Fruit fly (Drosophila melanogaster) whole organism, embryonic: ENCODE results near the gene Tnpo.

Source experiments
- Blimp-1 ChIP-seq: fragments of 200-800 bp; sonication (Bioruptor generic); optimal IDR thresholded peaks from 3 replicates; lab custom pipeline; 2018; ENCODE audit warnings: missing biosample characterization, missing genetic modification characterization, mild to moderate bottlenecking, moderate library complexity, missing genetic modification reagents
- CG12219 ChIP-seq: fragments of 200-800 bp; sonication (Bioruptor generic); optimal IDR thresholded peaks from 3 replicates; lab custom pipeline; 2018; ENCODE audit warnings: missing biosample characterization, mild to moderate bottlenecking, missing genetic modification characterization
- CG1603 ChIP-seq: fragments of 200-800 bp; sonication (Bioruptor generic); optimal IDR thresholded peaks from 2 replicates; lab custom pipeline; 2019; ENCODE audit warnings: missing biosample characterization, mild to moderate bottlenecking, missing genetic modification characterization, moderate library complexity
- CG16779 ChIP-seq: fragments of 200-800 bp; sonication (Bioruptor generic); IDR thresholded peaks from 2 replicates; pipeline ENCODE4 v1.3.6; 2022; ENCODE audit warnings: missing biosample characterization, missing genetic modification characterization
- CG17802 ChIP-seq: fragments of 200-800 bp; sonication (Bioruptor generic); optimal IDR thresholded peaks from 2 replicates; lab custom pipeline; 2018; ENCODE audit warnings: missing biosample characterization, mild to moderate bottlenecking, missing genetic modification characterization, moderate library complexity
- CG17829 ChIP-seq: fragments of 200-800 bp; optimal IDR thresholded peaks from 2 replicates; lab custom pipeline; 2019; ENCODE audit warnings: missing biosample characterization, mild to moderate bottlenecking, missing genetic modification characterization, moderate library complexity
- CG3163 ChIP-seq: fragments of 200-800 bp; sonication (Bioruptor generic); optimal IDR thresholded peaks from 3 replicates; lab custom pipeline; 2016; ENCODE audit warnings: missing biosample characterization, missing genetic modification characterization
- CG4360 ChIP-seq: fragments of 200-800 bp; sonication (Bioruptor generic); IDR thresholded peaks from 2 replicates; pipeline ENCODE4 v1.3.6; 2022; ENCODE audit warnings: missing biosample characterization, missing genetic modification characterization
- CG4617 ChIP-seq: fragments of 200-800 bp; sonication (Bioruptor generic); optimal IDR thresholded peaks from 3 replicates; lab custom pipeline; 2016; ENCODE audit warnings: missing biosample characterization, missing genetic modification characterization, borderline replicate concordance
- CG4707 ChIP-seq: fragments of 200-800 bp; sonication (Bioruptor generic); optimal IDR thresholded peaks from 2 replicates; lab custom pipeline; 2018; ENCODE audit warnings: missing biosample characterization, mild to moderate bottlenecking, missing genetic modification characterization, moderate library complexity
- CG7839 ChIP-seq: fragments of 200-800 bp; sonication (Bioruptor generic); optimal IDR thresholded peaks from 3 replicates; lab custom pipeline; 2018; ENCODE audit warnings: missing biosample characterization, mild to moderate bottlenecking, missing genetic modification characterization, moderate library complexity
- CG8924 ChIP-seq: fragments of 200-800 bp; optimal IDR thresholded peaks from 3 replicates; lab custom pipeline; 2019; ENCODE audit warnings: missing biosample characterization, mild to moderate bottlenecking, missing genetic modification characterization, moderate library complexity
- D ChIP-seq, 2 experiments: fragments of 200-800 bp in 1 of 2; fragments of >200 bp in 1 of 2; sonication (Bioruptor generic) in 1 of 2; optimal IDR thresholded peaks; 2 replicates in 1 of 2; 3 replicates in 1 of 2; lab custom pipeline; 2017; ENCODE audit warnings: mild to moderate bottlenecking in 1 of 2, missing biosample characterization in 1 of 2, missing genetic modification characterization in 1 of 2, missing genetic modification reagents in 1 of 2
- Dp ChIP-seq: fragments of 200-800 bp; sonication (Bioruptor generic); optimal IDR thresholded peaks from 2 replicates; lab custom pipeline; 2018; ENCODE audit warnings: missing biosample characterization, mild to moderate bottlenecking, missing genetic modification characterization, moderate library complexity
- Ets65A ChIP-seq: fragments of 200-800 bp; sonication (Bioruptor generic); peaks from one replicate; lab custom pipeline; 2016; ENCODE audit warnings: missing biosample characterization, missing genetic modification characterization
- Jarid2 ChIP-seq: fragments of 200-800 bp; sonication (Bioruptor generic); optimal IDR thresholded peaks from 3 replicates; lab custom pipeline; 2017; ENCODE audit warnings: mild to moderate bottlenecking, missing biosample characterization, missing genetic modification reagents, missing genetic modification characterization
- Neu2 ChIP-seq: fragments of 200-800 bp; sonication (Bioruptor generic); optimal IDR thresholded peaks from 3 replicates; lab custom pipeline; 2016; ENCODE audit warnings: missing biosample characterization, missing genetic modification characterization, borderline replicate concordance
- abd-A ChIP-seq: fragments of 200-800 bp; sonication (Bioruptor generic); optimal IDR thresholded peaks from 3 replicates; lab custom pipeline; 2019; ENCODE audit warnings: missing biosample characterization, mild to moderate bottlenecking, missing genetic modification characterization, moderate library complexity
- ash1 ChIP-seq: fragments of 200-800 bp; sonication (Bioruptor generic); optimal IDR thresholded peaks from 2 replicates; lab custom pipeline; 2018; ENCODE audit warnings: missing biosample characterization, mild to moderate bottlenecking, missing genetic modification characterization
- cato ChIP-seq: fragments of 200-800 bp; sonication (Bioruptor generic); optimal IDR thresholded peaks from 2 replicates; lab custom pipeline; 2016; ENCODE audit warnings: missing biosample characterization, missing genetic modification characterization, borderline replicate concordance
- crol ChIP-seq: fragments of 200-800 bp; sonication (Bioruptor generic); IDR thresholded peaks from 2 replicates; pipeline ENCODE4 v1.3.6; 2022; ENCODE audit warnings: missing biosample characterization, missing genetic modification characterization
- dpn ChIP-seq, 2 experiments: fragments of 200-800 bp; sonication (Bioruptor generic); optimal IDR thresholded peaks; 3 replicates each; lab custom pipeline; 2016; ENCODE audit warnings: missing biosample characterization in 2 of 2, missing genetic modification characterization in 2 of 2
- eve ChIP-seq, 2 experiments: fragments of >200 bp; optimal IDR thresholded peaks; 2 replicates each; lab custom pipeline; 2017; ENCODE audit warnings: missing biosample characterization in 2 of 2, missing genetic modification characterization in 2 of 2
- fd3F ChIP-seq: fragments of 200-800 bp; sonication (Bioruptor generic); optimal IDR thresholded peaks from 2 replicates; lab custom pipeline; 2018; ENCODE audit warnings: missing biosample characterization, mild to moderate bottlenecking, missing genetic modification characterization, moderate library complexity
- fd64A ChIP-seq: fragments of 200-800 bp; sonication (Bioruptor generic); optimal IDR thresholded peaks from 3 replicates; lab custom pipeline; 2018; ENCODE audit warnings: missing biosample characterization, mild to moderate bottlenecking, missing genetic modification characterization
- fru ChIP-seq: fragments of >200 bp; optimal IDR thresholded peaks from 2 replicates; lab custom pipeline; 2017
- gcm2 ChIP-seq: fragments of 200-800 bp; sonication (Bioruptor generic); optimal IDR thresholded peaks from 2 replicates; lab custom pipeline; 2016; ENCODE audit warnings: missing biosample characterization, missing genetic modification characterization
- gsb-n ChIP-seq: fragments of 200-800 bp; sonication (Bioruptor generic); optimal IDR thresholded peaks from 3 replicates; lab custom pipeline; 2018; ENCODE audit warnings: missing biosample characterization, mild to moderate bottlenecking, missing genetic modification characterization
- gt ChIP-seq: fragments of 200-800 bp; sonication (Bioruptor generic); IDR thresholded peaks from 2 replicates; pipeline ENCODE4 v1.3.6; 2022; ENCODE audit warnings: missing biosample characterization, missing genetic modification characterization
- hkb ChIP-seq, 2 experiments: fragments of 200-800 bp in 1 of 2; fragments of >200 bp in 1 of 2; sonication (Bioruptor generic) in 1 of 2; IDR thresholded peaks in 1 of 2; optimal IDR thresholded peaks in 1 of 2; 2 replicates each; pipeline versions ENCODE4 v1.3.6 to Lab custom; 2017 to 2022; ENCODE audit warnings: missing biosample characterization in 1 of 2, missing genetic modification characterization in 1 of 2
- insv ChIP-seq, 2 experiments: fragments of 200-800 bp; sonication (Bioruptor generic); optimal IDR thresholded peaks; 3 replicates each; lab custom pipeline; 2016 to 2018; ENCODE audit warnings: missing biosample characterization in 2 of 2, missing genetic modification characterization in 2 of 2
- kay ChIP-seq: fragments of 200-800 bp; sonication (Bioruptor generic); optimal IDR thresholded peaks from 2 replicates; lab custom pipeline; 2016; ENCODE audit warnings: missing biosample characterization, missing genetic modification characterization
- knrl ChIP-seq: fragments of 200-800 bp; sonication (Bioruptor generic); IDR thresholded peaks from 3 replicates; pipeline ENCODE4 v1.3.6; 2022; ENCODE audit warnings: missing biosample characterization, missing genetic modification characterization; ENCODE audit not compliant: partially characterized antibody
- lmd ChIP-seq: fragments of 200-800 bp; sonication (Bioruptor generic); IDR thresholded peaks from 2 replicates; pipeline ENCODE4 v1.3.6; 2022; ENCODE audit warnings: missing biosample characterization, missing genetic modification characterization
- luna ChIP-seq: fragments of 200-800 bp; sonication (Bioruptor generic); optimal IDR thresholded peaks from 2 replicates; lab custom pipeline; 2016; ENCODE audit warnings: missing biosample characterization, missing genetic modification characterization
- nerfin-1 ChIP-seq: fragments of 200-800 bp; sonication (Bioruptor generic); optimal IDR thresholded peaks from 3 replicates; lab custom pipeline; 2019; ENCODE audit warnings: missing biosample characterization, mild to moderate bottlenecking, missing genetic modification characterization, moderate library complexity
- nerfin-2 ChIP-seq: fragments of 200-800 bp; sonication (Bioruptor generic); IDR thresholded peaks from 2 replicates; pipeline ENCODE4 v1.3.6; 2022; ENCODE audit warnings: missing biosample characterization, missing genetic modification characterization; ENCODE audit not compliant: partially characterized antibody
- oc ChIP-seq: fragments of 200-800 bp; sonication (Bioruptor generic); optimal IDR thresholded peaks from 2 replicates; lab custom pipeline; 2018; ENCODE audit warnings: missing biosample characterization, mild to moderate bottlenecking, missing genetic modification characterization, moderate library complexity
- phol ChIP-seq: fragments of 200-800 bp; sonication (Bioruptor generic); optimal IDR thresholded peaks from 3 replicates; lab custom pipeline; 2018; ENCODE audit warnings: missing biosample characterization, mild to moderate bottlenecking, missing genetic modification characterization, moderate library complexity
- pros ChIP-seq: fragments of 200-800 bp; sonication (Bioruptor generic); optimal IDR thresholded peaks from 3 replicates; lab custom pipeline; 2019; ENCODE audit warnings: missing biosample characterization, mild to moderate bottlenecking, missing genetic modification characterization, moderate library complexity
- pzg ChIP-seq: fragments of 200-800 bp; sonication (Bioruptor generic); optimal IDR thresholded peaks from 3 replicates; lab custom pipeline; 2018; ENCODE audit warnings: missing biosample characterization, mild to moderate bottlenecking, missing genetic modification characterization, moderate library complexity
- sd ChIP-seq: fragments of 200-800 bp; sonication (Bioruptor generic); optimal IDR thresholded peaks from 3 replicates; lab custom pipeline; 2018; ENCODE audit warnings: missing biosample characterization, mild to moderate bottlenecking, missing genetic modification characterization, moderate library complexity
- slbo ChIP-seq: fragments of 200-800 bp; sonication (Bioruptor generic); IDR thresholded peaks from 2 replicates; pipeline ENCODE4 v1.3.6; 2022; ENCODE audit warnings: missing biosample characterization, missing genetic modification characterization
- sob ChIP-seq: fragments of 200-800 bp; sonication (Bioruptor generic); IDR thresholded peaks from 2 replicates; pipeline ENCODE4 v1.3.6; 2022; ENCODE audit warnings: missing biosample characterization, missing genetic modification characterization
- tin ChIP-seq: fragments of 200-800 bp; sonication (Bioruptor generic); optimal IDR thresholded peaks from 3 replicates; lab custom pipeline; 2016; ENCODE audit warnings: missing biosample characterization, missing genetic modification characterization
- ttk ChIP-seq: fragments of 200-800 bp; sonication (Bioruptor generic); IDR thresholded peaks from 2 replicates; pipeline ENCODE4 v2.1.2; 2022; ENCODE audit warnings: missing biosample characterization, missing genetic modification characterization
- twi ChIP-seq: fragments of 200-800 bp; optimal IDR thresholded peaks from 2 replicates; lab custom pipeline; 2019; ENCODE audit warnings: missing biosample characterization, mild to moderate bottlenecking, missing genetic modification characterization, moderate library complexity

Tnpo gene

dm6 chr3L:6162483-6163128, 30.7 kb upstream of the Tnpo start, which contains the start of gene Prdm13:
Gene Prdm13, plus strand, starts transcription at chr3L:6163127.
- TF ChIP-seq crol (GFP tag; lab: Robert Waterston, UW) (peak; percentile 27; the same call in 1 of the 2 replicates), CG4360 (GFP tag; lab: Robert Waterston, UW) (peak; percentile 52; the same call in 1 of the 2 replicates), nerfin-1 (tag; lab: Kevin White, UChicago) (peak; percentile 95), pros (GFP tag; lab: Kevin White, UChicago) (peak; percentile 72), tin (GFP tag; lab: Kevin White, UChicago) (no peak), Jarid2 (no peak), oc (tag; lab: Kevin White, UChicago) (peak; percentile 77), fru (lab: Kevin White, UChicago) (no peak), gsb-n (peak; percentile 50), abd-A (tag; lab: Kevin White, UChicago) (no peak), nerfin-2 (GFP tag; lab: Robert Waterston, UW) (peak; percentile 21; the same call in 1 of the 2 replicates), twi (tag; lab: Kevin White, UChicago) (no peak)

- TF ChIP-seq CG17802: peak; percentile 56
- TF ChIP-seq CG17829 (tag; lab: Kevin White, UChicago): peak; percentile 69
- no peak for TF ChIP-seq luna
- TF ChIP-seq kay (GFP tag; lab: Kevin White, UChicago): no peak
- peak; percentile 68 for TF ChIP-seq phol
- TF ChIP-seq eve (GFP tag; optimal IDR thresholded peaks at IDR 0.05; lab: Kevin White, UChicago): no peak
- TF ChIP-seq ash1 (GFP tag; lab: Kevin White, UChicago): no peak
- TF ChIP-seq pzg (GFP tag; lab: Kevin White, UChicago): peak; percentile 43
- TF ChIP-seq sob (GFP tag; lab: Robert Waterston, UW): no peak
- TF ChIP-seq fd64A (GFP tag; lab: Kevin White, UChicago): no peak
- TF ChIP-seq Ets65A (GFP tag; lab: Kevin White, UChicago): peak; percentile 42
- no peak for TF ChIP-seq gt (GFP tag; lab: Robert Waterston, UW)
- TF ChIP-seq lmd: no peak
- TF ChIP-seq CG7839 (tag; lab: Kevin White, UChicago): no peak
- no peak for TF ChIP-seq CG4707 (GFP tag; lab: Kevin White, UChicago)
- TF ChIP-seq Neu2 (GFP tag; lab: Kevin White, UChicago): no peak
- no peak for TF ChIP-seq ttk
- peak; percentile 37 for TF ChIP-seq fd3F (GFP tag; lab: Kevin White, UChicago)
- TF ChIP-seq CG16779 (GFP tag; lab: Robert Waterston, UW): no peak
- TF ChIP-seq CG3163 (GFP tag; lab: Kevin White, UChicago): no peak
- TF ChIP-seq sd (tag; lab: Kevin White, UChicago): no peak
- TF ChIP-seq hkb (optimal IDR thresholded peaks at IDR 0.05; lab: Kevin White, UChicago): peak; percentile 37
- TF ChIP-seq hkb (GFP tag; IDR thresholded peaks at IDR 0.05; lab: Robert Waterston, UW): no peak
- TF ChIP-seq CG1603: no peak
- TF ChIP-seq Blimp-1 (GFP tag; lab: Kevin White, UChicago): no peak
- peak; percentile 61 for TF ChIP-seq slbo (GFP tag; lab: Robert Waterston, UW)
- TF ChIP-seq cato (GFP tag; lab: Kevin White, UChicago): no peak
- no peak for TF ChIP-seq insv (GFP tag; optimal IDR thresholded peaks at IDR 0.05; lab: Kevin White, UChicago)
- TF ChIP-seq dpn (GFP tag; optimal IDR thresholded peaks at IDR 0.05; lab: Kevin White, UChicago): peak in 1 of 2 experiments; percentile 42
- no peak for TF ChIP-seq CG12219 (GFP tag; lab: Kevin White, UChicago)
- TF ChIP-seq D (optimal IDR thresholded peaks at IDR 0.05; lab: Kevin White, UChicago): no peak
- TF ChIP-seq D (GFP tag; optimal IDR thresholded peaks at IDR 0.05; lab: Kevin White, UChicago): no peak
- TF ChIP-seq CG4617 (GFP tag; lab: Kevin White, UChicago): no peak
- TF ChIP-seq Dp (GFP tag; lab: Kevin White, UChicago): peak; percentile 64
- TF ChIP-seq crol (GFP tag; lab: Robert Waterston, UW): no peak
- peak; percentile 76 for TF ChIP-seq knrl (GFP tag; lab: Robert Waterston, UW)
- TF ChIP-seq CG8924 (tag; lab: Kevin White, UChicago): no peak
- TF ChIP-seq gcm2 (GFP tag; lab: Kevin White, UChicago): no peak
These were observed 19.4 kb upstream of the Tnpo start, which contains the start of the genes fmt and CG7376 for dm6 chr3L:6173826-6174255. Gene fmt, minus strand, starts transcription at chr3L:6173880. Gene CG7376, plus strand, starts transcription at chr3L:6174248.
